Worm (Caenorhabditis elegans): ENCODE results near the gene srsx-30.

The srsx-30 gene

ce11 chrV:10120898-10121297, 37.7 kb upstream of the srsx-30 start, which contains the start of gene srxa-18:
srxa-18 (minus strand) TSS chrV:10120997.
- TF ChIP-seq ceh-40 (GFP tag; IDR thresholded peaks at IDR 0.05) (no peak), nhr-179 (tag; optimal IDR thresholded peaks at IDR 0.05) (no peak), lag-1 (GFP tag; IDR thresholded peaks at IDR 0.05) (no peak), him-1 (tag; optimal IDR thresholded peaks at IDR 0.05) (no peak), ceh-100 (GFP tag; IDR thresholded peaks at IDR 0.05) (no peak), attf-5 (GFP tag; optimal IDR thresholded peaks at IDR 0.05) (no peak)

- TF ChIP-seq ceh-27 (GFP tag; optimal IDR thresholded peaks at IDR 0.05) = no peak
- TF ChIP-seq lin-54 (GFP tag; optimal IDR thresholded peaks at IDR 0.05) = no peak
- no peak for TF ChIP-seq lag-1 (GFP tag; IDR thresholded peaks at IDR 0.05)
- TF ChIP-seq hlh-12 (tag; optimal IDR thresholded peaks at IDR 0.05) = no peak
- no peak for TF ChIP-seq ceh-100 (GFP tag; IDR thresholded peaks at IDR 0.05)
- no peak for TF ChIP-seq dox-1 (GFP tag; IDR thresholded peaks at IDR 0.05)
- no peak for TF ChIP-seq fkh-3 (tag; optimal IDR thresholded peaks at IDR 0.05)
These were observed 36.0 kb upstream of the srsx-30 start, which contains the start of gene srxa-19 for ce11 chrV:10122670-10123069. srxa-19 (minus strand) TSS chrV:10122770.

- TF ChIP-seq athp-1 (tag; optimal IDR thresholded peaks at IDR 0.05) (no peak), lag-1 (GFP tag; IDR thresholded peaks at IDR 0.05) (no peak), attf-5 (GFP tag; optimal IDR thresholded peaks at IDR 0.05) (no peak), T26A5.8 (tag; optimal IDR thresholded peaks at IDR 0.05) (no peak), zfh-2 (GFP tag; conservative IDR thresholded peaks at IDR 0.05) (no peak), ztf-22 (GFP tag; optimal IDR thresholded peaks at IDR 0.05) (no peak), dpff-1 (tag; optimal IDR thresholded peaks at IDR 0.05) (no peak)
These were observed 35.3 kb upstream of the srsx-30 start, which contains the start of gene C08B6.6 for ce11 chrV:10123324-10123723. C08B6.6 (plus strand) TSS chrV:10123624.

- TF ChIP-seq nfya-2 (GFP tag; IDR thresholded peaks at IDR 0.05) = no peak
- TF ChIP-seq dpl-1 (GFP tag; optimal IDR thresholded peaks at IDR 0.05) = no peak
- TF ChIP-seq snpc-1.1 (tag; optimal IDR thresholded peaks at IDR 0.05; ENCODE audit: insufficient read depth) = no peak
- TF ChIP-seq ceh-58 (GFP tag; IDR thresholded peaks at IDR 0.05) = no peak
- TF ChIP-seq tbp1 (GFP tag; optimal IDR thresholded peaks at IDR 0.05) = no peak
- no peak for TF ChIP-seq ccch-3 (GFP tag; optimal IDR thresholded peaks at IDR 0.05)
- TF ChIP-seq ceh-27 (GFP tag; optimal IDR thresholded peaks at IDR 0.05) = no peak
- TF ChIP-seq cebp-1 (GFP tag; IDR thresholded peaks at IDR 0.05) = no peak
- TF ChIP-seq cebp-1 (tag; optimal IDR thresholded peaks at IDR 0.05) = no peak
- TF ChIP-seq Y67H2A.10 (GFP tag; conservative IDR thresholded peaks at IDR 0.05) = no peak
These were observed 33.7 kb upstream of the srsx-30 start, which contains the start of gene C08B6.10 for ce11 chrV:10124799-10125548. C08B6.10 (plus strand) TSS chrV:10125498.

- TF ChIP-seq somi-1 (GFP tag; optimal IDR thresholded peaks at IDR 0.05) (no peak), madf-3 (GFP tag; IDR thresholded peaks at IDR 0.05) (no peak), ceh-100 (GFP tag; IDR thresholded peaks at IDR 0.05) (no peak), Y53G8AR.9 (GFP tag; conservative IDR thresholded peaks at IDR 0.05) (no peak), nfya-2 (GFP tag; IDR thresholded peaks at IDR 0.05) (no peak), ccch-3 (GFP tag; optimal IDR thresholded peaks at IDR 0.05) (no peak), ztf-6 (GFP tag; IDR thresholded peaks at IDR 0.05) (no peak), F49E8.2 (tag; optimal IDR thresholded peaks at IDR 0.05; ENCODE audit: insufficient read depth) (no peak), lin-26 (GFP tag; IDR thresholded peaks at IDR 0.05) (no peak), tbx-9 (tag; optimal IDR thresholded peaks at IDR 0.05; ENCODE audit: borderline replicate concordance) (no peak), Y95B8A.8 (GFP tag; IDR thresholded peaks at IDR 0.05) (no peak), F55B11.4 (tag; optimal IDR thresholded peaks at IDR 0.05; ENCODE audit: borderline replicate concordance, insufficient read depth) (no peak), nfya-1 (tag; optimal IDR thresholded peaks at IDR 0.05; ENCODE audit: borderline replicate concordance, insufficient read depth) (no peak), ceh-91 (GFP tag; IDR thresholded peaks at IDR 0.05) (no peak), F23B12.7 (tag; optimal IDR thresholded peaks at IDR 0.05; ENCODE audit: insufficient read depth) (no peak), B0336.3 (GFP tag; IDR thresholded peaks at IDR 0.05) (no peak), F52B5.7 (tag; optimal IDR thresholded peaks at IDR 0.05) (no peak), let-607 (tag; optimal IDR thresholded peaks at IDR 0.05) (no peak), nhr-80 (tag; optimal IDR thresholded peaks at IDR 0.05) (no peak)
These were observed 28.4 kb upstream of the srsx-30 start, which contains the start of gene aos-1 for ce11 chrV:10130195-10130594. aos-1 (minus strand) TSS chrV:10130295.

Measured in whole organism, young adult.